Worm (Caenorhabditis elegans) whole organism, L3 larva: Measurements from ENCODE around the gene nhr-142.

Experiments
- ceh-82 ChIP-seq: fragments of 150-350 bp; optimal IDR thresholded peaks from 2 replicates; lab custom pipeline; 2014; ENCODE audit warnings: missing biosample characterization, missing genetic modification characterization
- elt-3 ChIP-seq, 3 experiments: fragments of 150-350 bp in 1 of 3; sonication (generic microtip) in 2 of 3; optimal IDR thresholded peaks; 2 replicates in 2 of 3; 4 replicates in 1 of 3; lab custom pipeline; 2014 to 2017; ENCODE audit warnings: missing biosample characterization in 3 of 3, missing genetic modification characterization in 3 of 3
- nhr-67 ChIP-seq: fragments of 150-350 bp; optimal IDR thresholded peaks from 2 replicates; lab custom pipeline; 2014; ENCODE audit warnings: missing biosample characterization, missing genetic modification characterization

DNA sequence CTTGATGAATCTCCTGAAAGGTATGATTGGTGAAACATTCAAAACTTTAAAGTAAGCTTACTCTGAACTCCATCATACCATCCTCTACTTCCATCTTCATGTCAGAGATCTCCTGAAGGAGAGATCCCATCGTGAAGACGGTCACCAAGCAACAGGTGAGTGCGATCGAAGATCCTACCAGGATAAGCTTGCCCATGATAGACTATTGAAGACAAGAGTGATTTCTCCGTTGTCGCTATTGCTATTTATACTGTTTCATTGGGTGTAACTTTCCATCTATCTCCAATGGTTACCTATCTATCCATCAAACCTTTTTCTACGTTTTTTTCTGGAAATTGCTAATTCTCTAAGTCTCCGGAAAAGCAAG lies 46.2 kb upstream of the nhr-142 start, which contains the start of gene col-140:
- TF ChIP-seq ceh-82 (tag; lab: Kevin White, UChicago) = no peak
- no peak for TF ChIP-seq elt-3 (tag; optimal IDR thresholded peaks at IDR 0.05; lab: Kevin White, UChicago)
- no peak for TF ChIP-seq nhr-67 (tag; lab: Kevin White, UChicago)
